Worm (Caenorhabditis elegans) whole organism, L3 larva: ENCODE data around the gene pde-3.

Experiments
- fkh-10 ChIP-seq: sonication (generic microtip); optimal IDR thresholded peaks from 2 replicates; lab custom pipeline; 2017; ENCODE audit warnings: missing biosample characterization, missing genetic modification reagents, missing genetic modification characterization
- fos-1 ChIP-seq: fragments of 150-350 bp; optimal IDR thresholded peaks from 2 replicates; lab custom pipeline; 2014; ENCODE audit warnings: missing biosample characterization, missing genetic modification characterization
- mml-1 ChIP-seq: fragments of 150-350 bp; sonication (generic microtip); optimal IDR thresholded peaks from 3 replicates; lab custom pipeline; 2014; ENCODE audit warnings: missing biosample characterization, missing genetic modification characterization
- skn-1 ChIP-seq: fragments of 150-350 bp; optimal IDR thresholded peaks from 2 replicates; lab custom pipeline; 2014; ENCODE audit warnings: missing biosample characterization, missing genetic modification characterization
- unc-62 ChIP-seq: fragments of 150-350 bp; sonication (generic microtip); optimal IDR thresholded peaks from 4 replicates; lab custom pipeline; 2014; ENCODE audit warnings: missing biosample characterization, missing genetic modification reagents, missing genetic modification characterization
- ztf-4 ChIP-seq: fragments of 150-350 bp; optimal IDR thresholded peaks from 2 replicates; lab custom pipeline; 2014; ENCODE audit warnings: missing biosample characterization, missing genetic modification characterization

DNA sequence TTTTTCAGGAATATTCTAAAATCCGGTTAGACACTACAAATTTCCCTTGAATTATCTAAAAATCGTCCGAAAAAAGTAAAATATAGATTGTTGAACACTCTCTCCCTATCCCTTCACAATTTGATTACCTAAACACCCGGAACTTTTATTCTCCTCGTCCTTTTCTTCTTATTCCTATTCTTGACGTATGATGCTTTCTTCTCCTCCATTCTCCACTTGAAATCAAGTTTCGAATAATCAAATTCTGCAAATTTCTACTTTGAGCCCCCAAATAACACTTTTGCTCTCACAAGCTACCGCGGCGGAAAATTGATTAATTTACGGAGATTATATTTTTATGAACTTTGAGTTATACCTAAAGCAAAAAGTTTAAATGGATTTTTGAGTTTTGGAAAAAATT is 18.8 kb downstream of the pde-3 start:
- TF ChIP-seq skn-1 (tag; lab: Kevin White, UChicago) (no peak), unc-62 (GFP tag; lab: Kevin White, UChicago) (no peak), mml-1 (tag; lab: Kevin White, UChicago) (no peak), ztf-4 (tag; lab: Kevin White, UChicago) (no peak), fos-1 (tag; lab: Kevin White, UChicago) (no peak), fkh-10 (GFP tag; lab: Kevin White, UChicago) (peak; percentile 97)
